Worm (Caenorhabditis elegans) whole organism, L2 larva: ENCODE measurements around the gene Y54E2A.4.

Source experiments
- alr-1 ChIP-seq: fragments of 150-350 bp; optimal IDR thresholded peaks from 2 replicates; lab custom pipeline; 2014; ENCODE audit warnings: missing biosample characterization, missing genetic modification characterization
- egl-27 ChIP-seq: sonication (generic microtip); optimal IDR thresholded peaks from 3 replicates; lab custom pipeline; 2017; ENCODE audit warnings: missing biosample characterization, missing genetic modification reagents, missing genetic modification characterization
- mdl-1 ChIP-seq, 2 experiments: fragments of 150-350 bp in 1 of 2; sonication (generic microtip) in 1 of 2; optimal IDR thresholded peaks; 2 replicates each; lab custom pipeline; 2017; ENCODE audit warnings: missing biosample characterization in 2 of 2, missing genetic modification characterization in 2 of 2
- nhr-23 ChIP-seq: fragments of 150-350 bp; optimal IDR thresholded peaks from 2 replicates; lab custom pipeline; 2014; ENCODE audit warnings: missing biosample characterization, missing genetic modification reagents, missing genetic modification characterization
- nhr-77 ChIP-seq: fragments of 150-350 bp; optimal IDR thresholded peaks from 2 replicates; lab custom pipeline; 2014; ENCODE audit warnings: missing biosample characterization, missing genetic modification characterization

DNA sequence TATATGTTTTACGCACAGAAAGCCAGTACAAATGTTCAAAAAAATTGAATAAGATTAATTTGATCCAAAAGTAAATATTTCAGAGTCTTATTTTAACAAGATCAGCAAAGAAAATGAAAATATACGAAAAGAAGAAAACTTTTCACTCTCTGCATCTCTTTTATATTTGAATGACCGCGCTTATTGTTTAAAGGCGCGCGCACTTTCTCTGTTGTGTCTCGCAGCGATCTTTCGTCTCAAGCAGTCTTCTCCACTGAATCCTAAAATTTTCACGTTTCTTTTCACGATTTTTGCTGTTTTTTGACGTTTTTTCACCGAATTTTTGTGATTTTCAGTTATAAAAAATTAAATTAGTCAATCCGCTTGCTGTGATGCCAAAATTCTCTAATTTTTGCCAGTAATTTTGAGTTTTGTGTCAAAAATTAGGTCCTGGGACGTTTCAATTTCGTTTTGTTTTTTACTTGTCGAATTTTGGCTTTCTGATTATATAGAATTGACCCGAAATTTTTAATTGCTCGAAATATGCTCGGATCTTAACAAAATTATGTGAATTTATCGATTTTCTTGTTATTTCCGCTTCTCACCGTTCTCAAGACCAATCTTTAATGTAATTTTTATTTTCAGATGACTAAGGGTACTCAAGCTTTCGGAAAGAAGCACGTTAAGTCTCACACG is 60.6 kb downstream of the Y54E2A.4 start, which contains the start of gene W01D2.1:
- TF ChIP-seq nhr-77 (tag; lab: Kevin White, UChicago) (no peak), mdl-1 (tag; optimal IDR thresholded peaks at IDR 0.05; lab: Kevin White, UChicago) (no peak), nhr-23 (tag; lab: Kevin White, UChicago) (no peak), egl-27 (tag; lab: Kevin White, UChicago) (no peak), alr-1 (tag; lab: Kevin White, UChicago) (no peak)
